Worm (Caenorhabditis elegans) whole organism, young adult: ENCODE data around the gene mlt-3.
"Not testable (repeated sequence)": the region's sequence is repeated elsewhere in the genome, so short reads cannot be mapped to it uniquely, and the experiment has no call there.

Experiments
- egl-44 ChIP-seq: fragments of 200-800 bp; sonication (Bioruptor generic); IDR thresholded peaks from 2 replicates; pipeline ENCODE4 v1.3.6; 2022; ENCODE audit warnings: missing genetic modification reagents, missing genetic modification characterization, missing compliant biosample characterization
- madf-6 ChIP-seq: fragments of 200-800 bp; sonication (Bioruptor generic); IDR thresholded peaks from 2 replicates; pipeline ENCODE4 v1.3.6; 2022; ENCODE audit warnings: missing genetic modification reagents, missing genetic modification characterization, missing compliant biosample characterization
- snpc-1.1 ChIP-seq: sonication (generic microtip); optimal IDR thresholded peaks from 2 replicates; lab custom pipeline; 2017; ENCODE audit warnings: missing genetic modification characterization, mild to moderate bottlenecking, missing compliant biosample characterization, antibody characterized with exemption, moderate library complexity, missing genotype, missing genetic modification reagents; ENCODE audit not compliant: insufficient read depth

mlt-3 gene

DNA sequence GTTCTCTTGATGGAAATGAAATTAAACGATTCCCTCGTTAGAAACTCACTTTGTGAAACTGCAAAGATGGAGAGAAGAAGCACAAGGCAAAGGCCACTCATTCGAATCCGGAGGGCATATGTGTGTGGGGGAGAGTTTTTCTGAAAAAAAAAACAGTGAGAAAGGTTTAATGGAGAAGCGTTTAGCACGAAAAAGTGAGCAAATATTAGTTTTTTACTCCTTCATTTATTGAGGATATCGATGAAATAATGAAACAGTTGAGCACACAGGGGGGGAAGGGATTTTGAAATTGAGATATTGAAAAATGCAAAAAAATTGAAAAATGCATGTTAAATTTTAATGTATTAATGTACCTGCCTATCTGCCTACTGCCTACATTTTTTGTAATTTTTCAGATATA is 48.7 kb downstream of the mlt-3 start, which contains the start of gene nlr-1:
Gene nlr-1, minus strand, starts transcription at position 101 of the 400 bp plus-strand sequence.
- not testable (repeated sequence) for TF ChIP-seq madf-6 (GFP tag; lab: Robert Waterston, UW); snpc-1.1; egl-44
- TF ChIP-seq, all 124 proteins: peak for 0; not testable (repeated sequence) for 124
